Fruit fly (Drosophila melanogaster) whole organism, embryonic: ENCODE measurements around the gene Sec5.

Experiments
- Abd-B ChIP-seq: fragments of 200-800 bp; sonication (Bioruptor generic); optimal IDR thresholded peaks from 2 replicates; lab custom pipeline; 2018; ENCODE audit warnings: missing biosample characterization, mild to moderate bottlenecking, missing genetic modification characterization, moderate library complexity
- Atf-2 ChIP-seq: fragments of 200-800 bp; sonication (Bioruptor generic); optimal IDR thresholded peaks from 2 replicates; lab custom pipeline; 2016; ENCODE audit warnings: missing biosample characterization, missing genetic modification characterization
- Bdp1 ChIP-seq: fragments of 200-800 bp; sonication (Bioruptor generic); optimal IDR thresholded peaks from 3 replicates; lab custom pipeline; 2016; ENCODE audit warnings: missing biosample characterization, missing genetic modification characterization
- Bgb ChIP-seq: fragments of 200-800 bp; sonication (Bioruptor generic); IDR thresholded peaks from 2 replicates; pipeline ENCODE4 v1.3.6; 2022; ENCODE audit warnings: missing biosample characterization, missing genetic modification characterization; ENCODE audit not compliant: partially characterized antibody
- Blimp-1 ChIP-seq: fragments of 200-800 bp; sonication (Bioruptor generic); optimal IDR thresholded peaks from 3 replicates; lab custom pipeline; 2018; ENCODE audit warnings: missing biosample characterization, missing genetic modification characterization, mild to moderate bottlenecking, moderate library complexity, missing genetic modification reagents
- CG10267 ChIP-seq: fragments of 200-800 bp; sonication (Bioruptor generic); optimal IDR thresholded peaks from 2 replicates; lab custom pipeline; 2018; ENCODE audit warnings: missing biosample characterization, mild to moderate bottlenecking, missing genetic modification characterization, moderate library complexity
- CG10321 ChIP-seq: fragments of 200-800 bp; sonication (Bioruptor generic); IDR thresholded peaks from 2 replicates; pipeline ENCODE4 v1.3.6; 2022; ENCODE audit warnings: missing biosample characterization, missing genetic modification characterization
- CG12071 ChIP-seq: fragments of 200-800 bp; sonication (Bioruptor generic); optimal IDR thresholded peaks from 3 replicates; lab custom pipeline; 2018; ENCODE audit warnings: missing biosample characterization, mild to moderate bottlenecking, missing genetic modification characterization
- CG14014 ChIP-seq: fragments of 200-800 bp; sonication (Bioruptor generic); IDR thresholded peaks from 2 replicates; pipeline ENCODE4 v1.3.6; 2022; ENCODE audit warnings: missing biosample characterization, missing genetic modification characterization
- CG14710 ChIP-seq: fragments of 200-800 bp; sonication (Bioruptor generic); optimal IDR thresholded peaks from 3 replicates; lab custom pipeline; 2019; ENCODE audit warnings: missing biosample characterization, mild to moderate bottlenecking, missing genetic modification characterization, moderate library complexity
- CG17186 ChIP-seq: fragments of 200-800 bp; sonication (Bioruptor generic); optimal IDR thresholded peaks from 3 replicates; lab custom pipeline; 2017; ENCODE audit warnings: missing biosample characterization, missing genetic modification reagents, missing genetic modification characterization
- CG2116 ChIP-seq: fragments of 200-800 bp; sonication (Bioruptor generic); optimal IDR thresholded peaks from 3 replicates; lab custom pipeline; 2018; ENCODE audit warnings: missing biosample characterization, mild to moderate bottlenecking, missing genetic modification characterization
- CG2120 ChIP-seq: fragments of 200-800 bp; sonication (Bioruptor generic); optimal IDR thresholded peaks from 3 replicates; lab custom pipeline; 2016; ENCODE audit warnings: missing biosample characterization, missing genetic modification characterization
- CG2712 ChIP-seq: fragments of 200-800 bp; optimal IDR thresholded peaks from 3 replicates; lab custom pipeline; 2019; ENCODE audit warnings: missing biosample characterization, mild to moderate bottlenecking, missing genetic modification characterization, moderate library complexity
- CG32532 ChIP-seq: fragments of 200-800 bp; sonication (Bioruptor generic); IDR thresholded peaks from 2 replicates; pipeline ENCODE4 v1.3.6; 2022; ENCODE audit warnings: missing biosample characterization, missing genetic modification characterization
- CG3847 ChIP-seq: fragments of 200-800 bp; sonication (Bioruptor generic); IDR thresholded peaks from 2 replicates; pipeline ENCODE4 v1.3.6; 2022; ENCODE audit warnings: missing biosample characterization, missing genetic modification characterization
- CG3995 ChIP-seq: fragments of 200-800 bp; sonication (Bioruptor generic); optimal IDR thresholded peaks from 3 replicates; lab custom pipeline; 2016; ENCODE audit warnings: missing biosample characterization, missing genetic modification characterization
- CG4404 ChIP-seq: fragments of 200-800 bp; sonication (Bioruptor generic); IDR thresholded peaks from 2 replicates; pipeline ENCODE4 v1.3.6; 2022; ENCODE audit warnings: missing biosample characterization, missing genetic modification characterization
- CG4617 ChIP-seq: fragments of 200-800 bp; sonication (Bioruptor generic); optimal IDR thresholded peaks from 3 replicates; lab custom pipeline; 2016; ENCODE audit warnings: missing biosample characterization, missing genetic modification characterization, borderline replicate concordance
- CG5180 ChIP-seq: fragments of 200-800 bp; sonication (Bioruptor generic); optimal IDR thresholded peaks from 3 replicates; lab custom pipeline; 2017; ENCODE audit warnings: missing biosample characterization, missing genetic modification characterization, mild to moderate bottlenecking, moderate library complexity, missing genetic modification reagents
- CG7839 ChIP-seq: fragments of 200-800 bp; sonication (Bioruptor generic); optimal IDR thresholded peaks from 3 replicates; lab custom pipeline; 2018; ENCODE audit warnings: missing biosample characterization, mild to moderate bottlenecking, missing genetic modification characterization, moderate library complexity
- CoRest ChIP-seq: fragments of 200-800 bp; sonication (Bioruptor generic); optimal IDR thresholded peaks from 3 replicates; lab custom pipeline; 2018; ENCODE audit warnings: missing biosample characterization, mild to moderate bottlenecking, missing genetic modification characterization, moderate library complexity
- Dbx ChIP-seq: fragments of 200-800 bp; sonication (Bioruptor generic); IDR thresholded peaks from 3 replicates; pipeline ENCODE4 v1.3.6; 2022; ENCODE audit warnings: missing biosample characterization, missing genetic modification characterization
- Ets65A ChIP-seq: fragments of 200-800 bp; sonication (Bioruptor generic); peaks from one replicate; lab custom pipeline; 2016; ENCODE audit warnings: missing biosample characterization, missing genetic modification characterization
- HLHmδ ChIP-seq: fragments of 200-800 bp; sonication (Bioruptor generic); optimal IDR thresholded peaks from 2 replicates; lab custom pipeline; 2018; ENCODE audit warnings: missing biosample characterization, mild to moderate bottlenecking, missing genetic modification characterization, moderate library complexity
- HmgZ ChIP-seq: fragments of 200-800 bp; sonication (Bioruptor generic); optimal IDR thresholded peaks from 2 replicates; lab custom pipeline; 2018; ENCODE audit warnings: missing biosample characterization, mild to moderate bottlenecking, missing genetic modification characterization
- Hsf ChIP-seq: fragments of 200-800 bp; sonication (Bioruptor generic); optimal IDR thresholded peaks from 3 replicates; lab custom pipeline; 2016; ENCODE audit warnings: missing biosample characterization, missing genetic modification characterization
- Max ChIP-seq: fragments of 200-800 bp; sonication (Bioruptor generic); optimal IDR thresholded peaks from 2 replicates; lab custom pipeline; 2016; ENCODE audit warnings: missing biosample characterization, mild to moderate bottlenecking, missing genetic modification characterization
- Med ChIP-seq: fragments of 200-800 bp; sonication (Bioruptor generic); peaks from one replicate; lab custom pipeline; 2016; ENCODE audit warnings: missing biosample characterization, missing genetic modification characterization, mild to moderate bottlenecking, inconsistent platforms, moderate library complexity
- Mrtf ChIP-seq: fragments of 200-800 bp; sonication (Bioruptor generic); IDR thresholded peaks from 3 replicates; pipeline ENCODE4 v1.3.6; 2022; ENCODE audit warnings: missing biosample characterization, missing genetic modification characterization
- Ptx1 ChIP-seq: fragments of 200-800 bp; sonication (Bioruptor generic); IDR thresholded peaks from 2 replicates; pipeline ENCODE4 v1.3.6; 2022; ENCODE audit warnings: missing biosample characterization, missing genetic modification characterization
- Rfx ChIP-seq: fragments of 200-800 bp; sonication (Bioruptor generic); IDR thresholded peaks from 2 replicates; pipeline ENCODE4 v1.3.6; 2022; ENCODE audit warnings: missing biosample characterization, missing genetic modification characterization
- Tbp ChIP-seq: fragments of >200 bp; optimal IDR thresholded peaks from 2 replicates; lab custom pipeline; 2018; ENCODE audit warnings: missing biosample characterization, missing genetic modification characterization
- chif ChIP-seq, 2 experiments: fragments of 200-800 bp; sonication (Bioruptor generic); optimal IDR thresholded peaks; 3 replicates each; lab custom pipeline; 2016; ENCODE audit warnings: missing biosample characterization in 2 of 2, missing genetic modification characterization in 2 of 2
- crol ChIP-seq: fragments of 200-800 bp; sonication (Bioruptor generic); IDR thresholded peaks from 2 replicates; pipeline ENCODE4 v1.3.6; 2022; ENCODE audit warnings: missing biosample characterization, missing genetic modification characterization
- fd96Cb ChIP-seq: fragments of 200-800 bp; sonication (Bioruptor generic); optimal IDR thresholded peaks from 2 replicates; lab custom pipeline; 2018; ENCODE audit warnings: missing biosample characterization, mild to moderate bottlenecking, missing genetic modification characterization, moderate library complexity
- gem ChIP-seq: fragments of 200-800 bp; sonication (Bioruptor generic); optimal IDR thresholded peaks from 2 replicates; lab custom pipeline; 2019; ENCODE audit warnings: missing biosample characterization, mild to moderate bottlenecking, missing genetic modification characterization, moderate library complexity
- grau ChIP-seq: fragments of 200-800 bp; optimal IDR thresholded peaks from 3 replicates; lab custom pipeline; 2019; ENCODE audit warnings: missing biosample characterization, mild to moderate bottlenecking, missing genetic modification characterization, moderate library complexity
- insv ChIP-seq, 2 experiments: fragments of 200-800 bp; sonication (Bioruptor generic); optimal IDR thresholded peaks; 3 replicates each; lab custom pipeline; 2016 to 2018; ENCODE audit warnings: missing biosample characterization in 2 of 2, missing genetic modification characterization in 2 of 2
- klu ChIP-seq: fragments of 200-800 bp; sonication (Bioruptor generic); IDR thresholded peaks from 2 replicates; pipeline ENCODE4 v1.3.6; 2022; ENCODE audit warnings: missing biosample characterization, missing genetic modification characterization
- mam ChIP-seq: fragments of 200-800 bp; sonication (Bioruptor generic); optimal IDR thresholded peaks from 3 replicates; lab custom pipeline; 2016; ENCODE audit warnings: missing biosample characterization, missing genetic modification characterization
- mld ChIP-seq: fragments of 200-800 bp; sonication (Bioruptor generic); IDR thresholded peaks from 3 replicates; pipeline ENCODE4 v1.3.6; 2022; ENCODE audit warnings: missing biosample characterization, missing genetic modification characterization; ENCODE audit not compliant: partially characterized antibody
- nerfin-2 ChIP-seq: fragments of 200-800 bp; sonication (Bioruptor generic); IDR thresholded peaks from 2 replicates; pipeline ENCODE4 v1.3.6; 2022; ENCODE audit warnings: missing biosample characterization, missing genetic modification characterization; ENCODE audit not compliant: partially characterized antibody
- pho ChIP-seq: fragments of 200-800 bp; sonication (Bioruptor generic); optimal IDR thresholded peaks from 2 replicates; lab custom pipeline; 2016; ENCODE audit warnings: missing biosample characterization, missing genetic modification characterization
- shn ChIP-seq: fragments of 200-800 bp; sonication (Bioruptor generic); optimal IDR thresholded peaks from 3 replicates; lab custom pipeline; 2016; ENCODE audit warnings: missing biosample characterization, missing genetic modification characterization
- stwl ChIP-seq: fragments of 200-800 bp; sonication (Bioruptor generic); optimal IDR thresholded peaks from 3 replicates; lab custom pipeline; 2018; ENCODE audit warnings: missing biosample characterization, mild to moderate bottlenecking, missing genetic modification characterization, moderate library complexity
- tin ChIP-seq: fragments of 200-800 bp; sonication (Bioruptor generic); optimal IDR thresholded peaks from 3 replicates; lab custom pipeline; 2016; ENCODE audit warnings: missing biosample characterization, missing genetic modification characterization
- trem ChIP-seq: fragments of 200-800 bp; optimal IDR thresholded peaks from 3 replicates; lab custom pipeline; 2019; ENCODE audit warnings: missing biosample characterization, mild to moderate bottlenecking, missing genetic modification characterization, moderate library complexity
- vnd ChIP-seq: fragments of 200-800 bp; sonication (Bioruptor generic); IDR thresholded peaks from 3 replicates; pipeline ENCODE4 v1.3.6; 2022; ENCODE audit warnings: missing biosample characterization, missing genetic modification characterization; ENCODE audit not compliant: partially characterized antibody
- zf30C ChIP-seq: fragments of 200-800 bp; sonication (Bioruptor generic); optimal IDR thresholded peaks from 3 replicates; lab custom pipeline; 2018; ENCODE audit warnings: missing biosample characterization, mild to moderate bottlenecking, missing genetic modification characterization

Gene Sec5

DNA sequence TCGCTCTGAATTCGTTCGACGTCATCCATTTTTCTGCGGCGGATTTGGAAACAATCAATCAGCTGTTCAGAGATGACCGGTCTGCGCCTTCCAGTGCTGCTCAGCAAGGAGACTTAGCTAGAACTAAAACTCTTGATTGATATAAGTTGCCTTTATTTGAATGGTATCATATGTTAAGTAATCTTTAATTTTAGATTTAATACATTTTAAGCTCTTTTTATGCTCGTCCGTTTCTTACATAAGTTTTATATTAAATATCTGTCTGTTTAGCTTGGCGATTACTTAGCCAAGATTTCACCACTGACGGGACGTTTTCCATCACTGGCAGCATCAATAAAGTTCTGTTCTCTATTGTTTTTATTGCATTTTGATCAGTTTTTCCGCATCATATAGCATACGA lies at the start of gene Sec5, which contains the start of gene Cog3:
Gene Sec5 (plus strand): TSS at position 296 of the 400 bp plus-strand sequence.
Gene Cog3 (minus strand): TSS at position 58 of the 400 bp plus-strand sequence.
- peak; percentile 67 for TF ChIP-seq Bdp1 (GFP tag; lab: Kevin White, UChicago)
- peak; percentile 77 for TF ChIP-seq CG32532
- TF ChIP-seq Mrtf (GFP tag; lab: Robert Waterston, UW) = peak; percentile 36; the same call in 1 of the 3 replicates
- no peak for TF ChIP-seq CG5180
- TF ChIP-seq CG3847 = peak; percentile 85
- peak; percentile 60 for TF ChIP-seq CG17186 (GFP tag; lab: Kevin White, UChicago)
- peak; percentile 90 for TF ChIP-seq CG2120 (GFP tag; lab: Kevin White, UChicago)
- TF ChIP-seq CoRest = peak; percentile 72
- TF ChIP-seq CG14014 (GFP tag; lab: Robert Waterston, UW) = peak; percentile 47; the same call in 1 of the 2 replicates
- TF ChIP-seq nerfin-2 (GFP tag; lab: Robert Waterston, UW) = no peak
- TF ChIP-seq grau = peak; percentile 73
- TF ChIP-seq Ets65A (GFP tag; lab: Kevin White, UChicago) = peak; percentile 61
- TF ChIP-seq mld (GFP tag; lab: Robert Waterston, UW) = no peak
- peak; percentile 23 for TF ChIP-seq fd96Cb (tag; lab: Kevin White, UChicago)
- peak; percentile 81 for TF ChIP-seq Tbp (GFP tag; lab: Kevin White, UChicago)
- peak; percentile 98 for TF ChIP-seq CG10267
- peak; percentile 11 for TF ChIP-seq Atf-2 (GFP tag; lab: Kevin White, UChicago)
- no peak for TF ChIP-seq HLHmδ (GFP tag; lab: Kevin White, UChicago)
- peak; percentile 83 for TF ChIP-seq trem
- TF ChIP-seq Blimp-1 (GFP tag; lab: Kevin White, UChicago) = no peak
- TF ChIP-seq CG2712 (tag; lab: Kevin White, UChicago) = peak; percentile 81
- peak in 1 of 2 experiments; percentile 28 for TF ChIP-seq insv (GFP tag; optimal IDR thresholded peaks at IDR 0.05; lab: Kevin White, UChicago)
- 0 out of 2 replicates have a peak, but pooled peaks have one; percentile 6 for TF ChIP-seq Bgb (GFP tag; lab: Robert Waterston, UW)
- no peak for TF ChIP-seq gem (tag; lab: Kevin White, UChicago)
- TF ChIP-seq Abd-B (GFP tag; lab: Kevin White, UChicago) = peak; percentile 77
- TF ChIP-seq CG14710 (tag; lab: Kevin White, UChicago) = peak; percentile 79
- TF ChIP-seq zf30C (GFP tag; lab: Kevin White, UChicago) = no peak
- peak; percentile 89 for TF ChIP-seq Med (GFP tag; lab: Kevin White, UChicago)
- no peak for TF ChIP-seq CG10321 (GFP tag; lab: Robert Waterston, UW)
- TF ChIP-seq CG12071 = no peak
- peak; percentile 62 for TF ChIP-seq CG2116 (GFP tag; lab: Kevin White, UChicago)
- TF ChIP-seq Dbx (GFP tag; lab: Robert Waterston, UW) = peak; percentile 55; the same call in 2 of the 3 replicates
- TF ChIP-seq HmgZ (tag; lab: Kevin White, UChicago) = peak; percentile 38
- peak; percentile 29 for TF ChIP-seq pho (GFP tag; lab: Kevin White, UChicago)
- TF ChIP-seq vnd (GFP tag; lab: Robert Waterston, UW) = 0 out of 3 replicates have a peak, but pooled peaks have one; percentile 21
- peak; percentile 60; the same call in 1 of the 2 replicates for TF ChIP-seq klu (GFP tag; lab: Robert Waterston, UW)
- no peak for TF ChIP-seq CG7839 (tag; lab: Kevin White, UChicago)
- peak; percentile 72 for TF ChIP-seq Ptx1 (GFP tag; lab: Robert Waterston, UW)
- TF ChIP-seq CG4617 = peak; percentile 74
- TF ChIP-seq tin (GFP tag; lab: Kevin White, UChicago) = peak; percentile 65
- peak; percentile 19 for TF ChIP-seq stwl (tag; lab: Kevin White, UChicago)
- TF ChIP-seq Rfx (GFP tag; lab: Robert Waterston, UW) = peak; percentile 85
- TF ChIP-seq mam (GFP tag; lab: Kevin White, UChicago) = peak; percentile 54
- peak; percentile 19 for TF ChIP-seq Hsf
- peak; percentile 45 for TF ChIP-seq shn (GFP tag; lab: Kevin White, UChicago)
- TF ChIP-seq CG4404 (GFP tag; lab: Robert Waterston, UW) = peak; percentile 56; the same call in 1 of the 2 replicates
- TF ChIP-seq chif (GFP tag; optimal IDR thresholded peaks at IDR 0.05; lab: Kevin White, UChicago) = peak; percentile 47 to 52
- no peak for TF ChIP-seq crol (GFP tag; lab: Robert Waterston, UW)
- peak; percentile 31 for TF ChIP-seq CG3995 (GFP tag; lab: Kevin White, UChicago)
- peak; percentile 48 for TF ChIP-seq Max (GFP tag; lab: Kevin White, UChicago)
